Fruit fly (Drosophila melanogaster) whole organism, embryonic: Measurements from ENCODE around the gene MED28.
A peak's percentile ranks its signal among the peaks of the same experiment; 100 is the strongest.

Experiments used
- BEAF-32 ChIP-seq: fragments of 200-800 bp; sonication (Bioruptor generic); optimal IDR thresholded peaks from 3 replicates; lab custom pipeline; 2017; ENCODE audit warnings: missing biosample characterization, missing genetic modification characterization, mild to moderate bottlenecking, moderate library complexity, missing genetic modification reagents
- CG10543 ChIP-seq: fragments of 200-800 bp; sonication (Bioruptor generic); optimal IDR thresholded peaks from 3 replicates; lab custom pipeline; 2017; ENCODE audit warnings: missing biosample characterization, mild to moderate bottlenecking, missing genetic modification characterization, moderate library complexity
- CG11696 ChIP-seq: fragments of 200-800 bp; sonication (Bioruptor generic); IDR thresholded peaks from 2 replicates; pipeline ENCODE4 v1.3.6; 2022; ENCODE audit warnings: missing biosample characterization, missing genetic modification characterization
- CG1233 ChIP-seq: fragments of 200-800 bp; sonication (Bioruptor generic); optimal IDR thresholded peaks from 4 replicates; lab custom pipeline; 2018; ENCODE audit warnings: missing biosample characterization, mild to moderate bottlenecking, missing genetic modification characterization
- CG12769 ChIP-seq: fragments of 200-800 bp; sonication (Bioruptor generic); optimal IDR thresholded peaks from 2 replicates; lab custom pipeline; 2019; ENCODE audit warnings: missing biosample characterization, mild to moderate bottlenecking, missing genetic modification characterization, moderate library complexity
- CG1529 ChIP-seq: fragments of 200-800 bp; sonication (Bioruptor generic); optimal IDR thresholded peaks from 3 replicates; lab custom pipeline; 2018; ENCODE audit warnings: missing biosample characterization, missing genetic modification characterization
- CG1603 ChIP-seq: fragments of 200-800 bp; sonication (Bioruptor generic); optimal IDR thresholded peaks from 2 replicates; lab custom pipeline; 2019; ENCODE audit warnings: missing biosample characterization, mild to moderate bottlenecking, missing genetic modification characterization, moderate library complexity
- CG18011 ChIP-seq: fragments of 200-800 bp; sonication (Bioruptor generic); optimal IDR thresholded peaks from 2 replicates; lab custom pipeline; 2017; ENCODE audit warnings: missing biosample characterization, missing genetic modification characterization, mild to moderate bottlenecking, moderate library complexity, missing genotype
- CG2202 ChIP-seq: fragments of 200-800 bp; sonication (Bioruptor generic); optimal IDR thresholded peaks from 2 replicates; lab custom pipeline; 2018; ENCODE audit warnings: missing biosample characterization, mild to moderate bottlenecking, missing genetic modification characterization
- CG31365 ChIP-seq: fragments of 200-800 bp; sonication (Bioruptor generic); optimal IDR thresholded peaks from 2 replicates; lab custom pipeline; 2018; ENCODE audit warnings: missing biosample characterization, mild to moderate bottlenecking, missing genetic modification characterization
- CG43689 ChIP-seq: fragments of 200-800 bp; sonication (Bioruptor generic); IDR thresholded peaks from 2 replicates; pipeline ENCODE4 v1.3.6; 2022; ENCODE audit warnings: missing biosample characterization, missing genetic modification characterization
- CG4424 ChIP-seq: fragments of 200-800 bp; sonication (Bioruptor generic); optimal IDR thresholded peaks from 3 replicates; lab custom pipeline; 2016; ENCODE audit warnings: missing biosample characterization, missing genetic modification characterization
- CG6791 ChIP-seq: fragments of 200-800 bp; sonication (Bioruptor generic); IDR thresholded peaks from 3 replicates; pipeline ENCODE4 v1.3.6; 2022; ENCODE audit warnings: missing biosample characterization, missing genetic modification characterization; ENCODE audit not compliant: partially characterized antibody
- CG7372 ChIP-seq: fragments of 200-800 bp; sonication (Bioruptor generic); IDR thresholded peaks from 2 replicates; pipeline ENCODE4 v1.3.6; 2022; ENCODE audit warnings: missing biosample characterization, missing genetic modification characterization
- CG7963 ChIP-seq: fragments of 200-800 bp; sonication (Bioruptor generic); IDR thresholded peaks from 3 replicates; pipeline ENCODE4 v1.3.6; 2022; ENCODE audit warnings: missing biosample characterization, missing genetic modification characterization; ENCODE audit not compliant: partially characterized antibody
- CG7987 ChIP-seq: fragments of 200-800 bp; sonication (Bioruptor generic); optimal IDR thresholded peaks from 2 replicates; lab custom pipeline; 2018; ENCODE audit warnings: missing biosample characterization, mild to moderate bottlenecking, missing genetic modification characterization, moderate library complexity
- CG8478 ChIP-seq: fragments of >200 bp; optimal IDR thresholded peaks from 2 replicates; lab custom pipeline; 2018
- CG9932 ChIP-seq: fragments of 200-800 bp; sonication (Bioruptor generic); IDR thresholded peaks from 2 replicates; pipeline ENCODE4 v1.3.6; 2022; ENCODE audit warnings: missing biosample characterization, missing genetic modification characterization
- Dad ChIP-seq: fragments of 200-800 bp; sonication (Bioruptor generic); optimal IDR thresholded peaks from 3 replicates; lab custom pipeline; 2016; ENCODE audit warnings: missing biosample characterization, missing genetic modification characterization
- GATAe ChIP-seq: fragments of 200-800 bp; sonication (Bioruptor generic); conservative IDR thresholded peaks from 2 replicates; pipeline ENCODE4 v1.3.6; 2022; ENCODE audit warnings: missing biosample characterization, missing genetic modification characterization
- Gug ChIP-seq: fragments of 200-800 bp; sonication (Bioruptor generic); IDR thresholded peaks from 4 replicates; pipeline ENCODE4 v1.3.6; 2022; ENCODE audit warnings: missing biosample characterization, missing genetic modification characterization
- MBD-R2 ChIP-seq: fragments of 200-800 bp; sonication (Bioruptor generic); IDR thresholded peaks from 2 replicates; pipeline ENCODE4 v1.3.6; 2022; ENCODE audit warnings: missing biosample characterization, missing genetic modification characterization
- Nf-YA ChIP-seq: fragments of 200-800 bp; sonication (Bioruptor generic); IDR thresholded peaks from 2 replicates; pipeline ENCODE4 v1.3.6; 2022; ENCODE audit warnings: missing biosample characterization, missing genetic modification characterization
- Ptx1 ChIP-seq: fragments of 200-800 bp; sonication (Bioruptor generic); IDR thresholded peaks from 2 replicates; pipeline ENCODE4 v1.3.6; 2022; ENCODE audit warnings: missing biosample characterization, missing genetic modification characterization
- Sox100B ChIP-seq: fragments of 200-800 bp; sonication (Bioruptor generic); optimal IDR thresholded peaks from 3 replicates; lab custom pipeline; 2018; ENCODE audit warnings: missing biosample characterization, mild to moderate bottlenecking, missing genetic modification characterization
- Ssrp ChIP-seq: fragments of 200-800 bp; sonication (Bioruptor generic); optimal IDR thresholded peaks from 2 replicates; lab custom pipeline; 2018; ENCODE audit warnings: missing biosample characterization, mild to moderate bottlenecking, missing genetic modification characterization, moderate library complexity
- ac ChIP-seq: fragments of 200-800 bp; sonication (Bioruptor generic); optimal IDR thresholded peaks from 3 replicates; lab custom pipeline; 2017; ENCODE audit warnings: missing biosample characterization, mild to moderate bottlenecking, missing genetic modification characterization
- ato ChIP-seq: fragments of 200-800 bp; sonication (Bioruptor generic); IDR thresholded peaks from 2 replicates; pipeline ENCODE4 v1.3.6; 2022; ENCODE audit warnings: missing biosample characterization, missing genetic modification characterization; ENCODE audit not compliant: partially characterized antibody
- bbx ChIP-seq: fragments of 200-800 bp; sonication (Bioruptor generic); IDR thresholded peaks from 2 replicates; pipeline ENCODE4 v1.3.6; 2022; ENCODE audit warnings: missing biosample characterization, missing genetic modification characterization; ENCODE audit not compliant: partially characterized antibody
- bowl ChIP-seq: fragments of 200-800 bp; sonication (Bioruptor generic); IDR thresholded peaks from 2 replicates; pipeline ENCODE4 v1.3.6; 2022; ENCODE audit warnings: missing biosample characterization, missing genetic modification characterization
- caup ChIP-seq: fragments of 200-800 bp; sonication (Bioruptor generic); optimal IDR thresholded peaks from 3 replicates; lab custom pipeline; 2017; ENCODE audit warnings: missing biosample characterization, mild to moderate bottlenecking, missing genetic modification characterization, moderate library complexity; ENCODE audit not compliant: severe bottlenecking
- chinmo ChIP-seq: fragments of 200-800 bp; sonication (Bioruptor generic); IDR thresholded peaks from 4 replicates; pipeline ENCODE4 v1.3.6; 2022; ENCODE audit warnings: missing biosample characterization, missing genetic modification characterization; ENCODE audit not compliant: partially characterized antibody
- crc ChIP-seq: fragments of 200-800 bp; sonication (Bioruptor generic); optimal IDR thresholded peaks from 2 replicates; lab custom pipeline; 2016; ENCODE audit warnings: missing biosample characterization, missing genetic modification characterization
- crp ChIP-seq, 2 experiments: fragments of 200-800 bp; sonication (Bioruptor generic); optimal IDR thresholded peaks; 2 replicates in 1 of 2; 3 replicates in 1 of 2; lab custom pipeline; 2017; ENCODE audit warnings: missing biosample characterization in 2 of 2, missing genetic modification characterization in 2 of 2, mild to moderate bottlenecking in 1 of 2, moderate library complexity in 1 of 2
- dmrt11E ChIP-seq: fragments of 200-800 bp; sonication (Bioruptor generic); optimal IDR thresholded peaks from 3 replicates; lab custom pipeline; 2018; ENCODE audit warnings: missing biosample characterization, mild to moderate bottlenecking, missing genetic modification characterization, moderate library complexity
- ems ChIP-seq: fragments of 200-800 bp; sonication (Bioruptor generic); optimal IDR thresholded peaks from 3 replicates; lab custom pipeline; 2016; ENCODE audit warnings: missing biosample characterization, missing genetic modification characterization
- gro ChIP-seq: fragments of 200-800 bp; sonication (Bioruptor generic); optimal IDR thresholded peaks from 2 replicates; lab custom pipeline; 2016; ENCODE audit warnings: missing biosample characterization, missing genetic modification characterization
- h ChIP-seq: fragments of >200 bp; optimal IDR thresholded peaks from 2 replicates; lab custom pipeline; 2017
- hbn ChIP-seq: fragments of 200-800 bp; sonication (Bioruptor generic); IDR thresholded peaks from 2 replicates; pipeline ENCODE4 v1.3.6; 2022; ENCODE audit warnings: missing biosample characterization, missing genetic modification characterization; ENCODE audit not compliant: partially characterized antibody
- mirr ChIP-seq: fragments of 200-800 bp; sonication (Bioruptor generic); optimal IDR thresholded peaks from 3 replicates; lab custom pipeline; 2018; ENCODE audit warnings: missing biosample characterization, mild to moderate bottlenecking, missing genetic modification characterization
- nau ChIP-seq: fragments of 200-800 bp; sonication (Bioruptor generic); optimal IDR thresholded peaks from 3 replicates; lab custom pipeline; 2017; ENCODE audit warnings: missing biosample characterization, mild to moderate bottlenecking, missing genetic modification characterization, missing genetic modification reagents
- pb ChIP-seq: fragments of 200-800 bp; sonication (Bioruptor generic); optimal IDR thresholded peaks from 3 replicates; lab custom pipeline; 2016; ENCODE audit warnings: missing biosample characterization, missing genetic modification characterization
- pho ChIP-seq: fragments of 200-800 bp; sonication (Bioruptor generic); optimal IDR thresholded peaks from 2 replicates; lab custom pipeline; 2016; ENCODE audit warnings: missing biosample characterization, missing genetic modification characterization
- schlank ChIP-seq: fragments of 200-800 bp; sonication (Bioruptor generic); optimal IDR thresholded peaks from 2 replicates; lab custom pipeline; 2018; ENCODE audit warnings: missing biosample characterization, mild to moderate bottlenecking, missing genetic modification characterization
- sd ChIP-seq: fragments of 200-800 bp; sonication (Bioruptor generic); optimal IDR thresholded peaks from 3 replicates; lab custom pipeline; 2018; ENCODE audit warnings: missing biosample characterization, mild to moderate bottlenecking, missing genetic modification characterization, moderate library complexity
- sim ChIP-seq: fragments of 200-800 bp; sonication (Bioruptor generic); IDR thresholded peaks from 2 replicates; pipeline ENCODE4 v1.3.6; 2022; ENCODE audit warnings: missing biosample characterization, missing genetic modification characterization
- sna ChIP-seq: fragments of 200-800 bp; sonication (Bioruptor generic); IDR thresholded peaks from 2 replicates; pipeline ENCODE4 v1.3.6; 2022; ENCODE audit warnings: missing biosample characterization, missing genetic modification characterization; ENCODE audit not compliant: partially characterized antibody
- sr ChIP-seq: fragments of 200-800 bp; sonication (Bioruptor generic); IDR thresholded peaks from 3 replicates; pipeline ENCODE4 v1.3.6; 2022; ENCODE audit warnings: missing biosample characterization, missing genetic modification characterization
- tna ChIP-seq: fragments of 200-800 bp; sonication (Bioruptor generic); IDR thresholded peaks from 2 replicates; pipeline ENCODE4 v1.3.6; 2022; ENCODE audit warnings: missing biosample characterization, missing genetic modification characterization; ENCODE audit not compliant: partially characterized antibody
- vnd ChIP-seq: fragments of 200-800 bp; sonication (Bioruptor generic); IDR thresholded peaks from 3 replicates; pipeline ENCODE4 v1.3.6; 2022; ENCODE audit warnings: missing biosample characterization, missing genetic modification characterization; ENCODE audit not compliant: partially characterized antibody

Gene MED28

dm6 chr3R:25489685-25490084, 12.9 kb downstream of the MED28 start (continued):
- TF ChIP-seq CG2202 (tag; lab: Kevin White, UChicago): no peak
- no peak for TF ChIP-seq CG1233 (GFP tag; lab: Kevin White, UChicago)
- TF ChIP-seq CG4424 (GFP tag; lab: Kevin White, UChicago): no peak
- no peak for TF ChIP-seq CG43689
- no peak for TF ChIP-seq CG18011 (GFP tag; lab: Kevin White, UChicago)
- no peak for TF ChIP-seq gro (GFP tag; lab: Kevin White, UChicago)
- TF ChIP-seq hbn (GFP tag; lab: Robert Waterston, UW): peak; percentile 71
- peak; percentile 72 for TF ChIP-seq BEAF-32
- TF ChIP-seq ato (GFP tag; lab: Robert Waterston, UW): 0 out of 2 replicates have a peak, but pooled peaks have one; percentile 37
- no peak for TF ChIP-seq chinmo (GFP tag; lab: Robert Waterston, UW)
- TF ChIP-seq ac (GFP tag; lab: Kevin White, UChicago): no peak
- TF ChIP-seq mirr: no peak
- no peak for TF ChIP-seq schlank (tag; lab: Kevin White, UChicago)
- TF ChIP-seq dmrt11E (tag; lab: Kevin White, UChicago): no peak
- peak; percentile 52; the same call in 1 of the 2 replicates for TF ChIP-seq tna (GFP tag; lab: Robert Waterston, UW)
- no peak for TF ChIP-seq pb
- TF ChIP-seq CG8478 (lab: Kevin White, UChicago): no peak
- peak; percentile 55; the same call in 2 of the 3 replicates for TF ChIP-seq CG7963 (GFP tag; lab: Robert Waterston, UW)
- TF ChIP-seq sd: no peak
- no peak for TF ChIP-seq Ssrp (tag; lab: Kevin White, UChicago)
- TF ChIP-seq GATAe: peak; percentile 44; the same call in 1 of the 2 replicates
- TF ChIP-seq CG12769 (tag; lab: Kevin White, UChicago): no peak
- no peak for TF ChIP-seq CG7987 (GFP tag; lab: Kevin White, UChicago)
- TF ChIP-seq CG1529 (GFP tag; lab: Kevin White, UChicago): no peak
- TF ChIP-seq CG1603: no peak
- TF ChIP-seq CG11696 (GFP tag; lab: Robert Waterston, UW): no peak
- TF ChIP-seq crc: no peak
- no peak for TF ChIP-seq Sox100B
- no peak for TF ChIP-seq CG31365 (tag; lab: Kevin White, UChicago)
- TF ChIP-seq Dad (GFP tag; lab: Kevin White, UChicago): no peak
- TF ChIP-seq CG9932 (GFP tag; lab: Robert Waterston, UW): no peak
- no peak for TF ChIP-seq sr (GFP tag; lab: Robert Waterston, UW)
- TF ChIP-seq sna (GFP tag; lab: Robert Waterston, UW): 0 out of 2 replicates have a peak, but pooled peaks have one; percentile 38
- no peak for TF ChIP-seq bowl
- TF ChIP-seq sim (GFP tag; lab: Robert Waterston, UW): no peak
- no peak for TF ChIP-seq nau (GFP tag; lab: Kevin White, UChicago)
- no peak for TF ChIP-seq Ptx1 (GFP tag; lab: Robert Waterston, UW)
- TF ChIP-seq Gug (GFP tag; lab: Robert Waterston, UW): no peak
- no peak for TF ChIP-seq pho
- peak; percentile 77; the same call in 1 of the 2 replicates for TF ChIP-seq bbx (GFP tag; lab: Robert Waterston, UW)
- TF ChIP-seq CG6791 (GFP tag; lab: Robert Waterston, UW): peak; percentile 65; the same call in 2 of the 3 replicates
- no peak for TF ChIP-seq Nf-YA (GFP tag; lab: Robert Waterston, UW)
- no peak for TF ChIP-seq caup (GFP tag; lab: Kevin White, UChicago)
- peak; percentile 70 for TF ChIP-seq vnd
- TF ChIP-seq h (lab: Kevin White, UChicago): no peak
- peak; percentile 26 to 38 for TF ChIP-seq crp (GFP tag; optimal IDR thresholded peaks at IDR 0.05; lab: Kevin White, UChicago)
- TF ChIP-seq CG10543 (GFP tag; lab: Kevin White, UChicago): no peak
- TF ChIP-seq CG7372 (GFP tag; lab: Robert Waterston, UW): no peak
- TF ChIP-seq ems: no peak
- no peak for TF ChIP-seq MBD-R2
